Worm (Caenorhabditis elegans) whole organism, L2 larva: Measurements from ENCODE around the gene unc-31.

Experiments used
- ZK546.5 ChIP-seq: sonication (generic microtip); optimal IDR thresholded peaks from 2 replicates; lab custom pipeline; 2017; ENCODE audit warnings: missing biosample characterization, missing genetic modification characterization
- ama-1 ChIP-seq: fragments of 150-350 bp; optimal IDR thresholded peaks from 2 replicates; lab custom pipeline; 2018; ENCODE audit warnings: inconsistent platforms
- elt-1 ChIP-seq: fragments of 150-350 bp; optimal IDR thresholded peaks from 2 replicates; lab custom pipeline; 2014; ENCODE audit warnings: missing biosample characterization, missing genetic modification characterization
- elt-3 ChIP-seq: sonication (generic microtip); optimal IDR thresholded peaks from 2 replicates; lab custom pipeline; 2017; ENCODE audit warnings: missing biosample characterization, missing genetic modification characterization
- lin-11 ChIP-seq: fragments of 150-350 bp; sonication (generic microtip); optimal IDR thresholded peaks from 2 replicates; lab custom pipeline; 2014; ENCODE audit warnings: missing biosample characterization, missing genetic modification characterization, inconsistent platforms, mixed read lengths
- nhr-12 ChIP-seq: fragments of 150-350 bp; optimal IDR thresholded peaks from 2 replicates; lab custom pipeline; 2014; ENCODE audit warnings: missing biosample characterization, missing genetic modification characterization
- nhr-6 ChIP-seq: fragments of 150-350 bp; optimal IDR thresholded peaks from 2 replicates; lab custom pipeline; 2014; ENCODE audit warnings: missing biosample characterization, missing genetic modification characterization
- skn-1 ChIP-seq: sonication (generic microtip); optimal IDR thresholded peaks from 2 replicates; lab custom pipeline; 2017; ENCODE audit warnings: missing biosample characterization, missing genetic modification characterization
- unc-55 ChIP-seq: fragments of 150-350 bp; sonication (generic microtip); optimal IDR thresholded peaks from 3 replicates; lab custom pipeline; 2014; ENCODE audit warnings: missing biosample characterization, missing genetic modification reagents, missing genetic modification characterization
- ztf-11 ChIP-seq: sonication (generic microtip); optimal IDR thresholded peaks from 2 replicates; lab custom pipeline; 2017; ENCODE audit warnings: missing biosample characterization, missing genetic modification characterization

DNA sequence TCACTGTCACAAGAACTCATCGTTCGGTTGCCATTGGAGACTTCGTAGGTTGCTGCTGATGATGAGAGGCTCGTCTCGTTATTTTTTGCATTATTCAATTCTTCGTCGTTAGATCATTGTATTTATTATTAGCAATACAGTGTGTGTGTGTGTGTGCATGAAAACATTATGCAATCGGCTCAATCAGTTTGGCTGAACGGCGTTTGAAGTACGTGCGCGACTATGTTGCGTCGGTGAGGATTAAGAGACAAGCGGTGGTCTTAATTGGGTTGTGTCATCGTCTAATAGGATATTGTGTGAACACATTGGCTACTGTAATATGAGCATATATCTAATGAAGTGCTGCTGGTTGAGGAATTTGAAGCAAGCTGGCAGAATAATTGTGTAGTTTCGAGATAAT, 40.2 kb downstream of the unc-31 start:
- TF ChIP-seq skn-1 (no peak), unc-55 (GFP tag; lab: Kevin White, UChicago) (no peak), lin-11 (tag; lab: Kevin White, UChicago) (no peak), elt-3 (tag; lab: Kevin White, UChicago) (no peak), nhr-6 (no peak), nhr-12 (tag; lab: Kevin White, UChicago) (no peak), ZK546.5 (tag; lab: Kevin White, UChicago) (no peak), ama-1 (lab: Kevin White, UChicago) (no peak), elt-1 (no peak), ztf-11 (tag; lab: Kevin White, UChicago) (no peak)
